Fruit fly (Drosophila melanogaster) whole organism, embryonic: ENCODE data around the gene LPCAT.
A peak's percentile ranks its signal among the peaks of the same experiment; 100 is the strongest.

Source experiments
- Bgb ChIP-seq: fragments of 200-800 bp; sonication (Bioruptor generic); IDR thresholded peaks from 2 replicates; pipeline ENCODE4 v1.3.6; 2022; ENCODE audit warnings: missing biosample characterization, missing genetic modification characterization; ENCODE audit not compliant: partially characterized antibody
- CG10267 ChIP-seq: fragments of 200-800 bp; sonication (Bioruptor generic); optimal IDR thresholded peaks from 2 replicates; lab custom pipeline; 2018; ENCODE audit warnings: missing biosample characterization, mild to moderate bottlenecking, missing genetic modification characterization, moderate library complexity
- CG10543 ChIP-seq: fragments of 200-800 bp; sonication (Bioruptor generic); optimal IDR thresholded peaks from 3 replicates; lab custom pipeline; 2017; ENCODE audit warnings: missing biosample characterization, mild to moderate bottlenecking, missing genetic modification characterization, moderate library complexity
- CG12104 ChIP-seq: fragments of 200-800 bp; sonication (Bioruptor generic); optimal IDR thresholded peaks from 3 replicates; lab custom pipeline; 2016; ENCODE audit warnings: missing biosample characterization, missing genetic modification characterization
- CG12391 ChIP-seq: fragments of 200-800 bp; sonication (Bioruptor generic); optimal IDR thresholded peaks from 3 replicates; lab custom pipeline; 2018; ENCODE audit warnings: missing biosample characterization, mild to moderate bottlenecking, missing genetic modification characterization, moderate library complexity
- CG12769 ChIP-seq: fragments of 200-800 bp; sonication (Bioruptor generic); optimal IDR thresholded peaks from 2 replicates; lab custom pipeline; 2019; ENCODE audit warnings: missing biosample characterization, mild to moderate bottlenecking, missing genetic modification characterization, moderate library complexity
- CG13287 ChIP-seq: fragments of 200-800 bp; sonication (Bioruptor generic); IDR thresholded peaks from 2 replicates; pipeline ENCODE4 v1.3.6; 2022; ENCODE audit warnings: missing biosample characterization, missing genetic modification characterization; ENCODE audit not compliant: partially characterized antibody
- CG13624 ChIP-seq: fragments of 200-800 bp; sonication (Bioruptor generic); optimal IDR thresholded peaks from 2 replicates; lab custom pipeline; 2016; ENCODE audit warnings: missing biosample characterization, missing genetic modification characterization
- CG14014 ChIP-seq: fragments of 200-800 bp; sonication (Bioruptor generic); IDR thresholded peaks from 2 replicates; pipeline ENCODE4 v1.3.6; 2022; ENCODE audit warnings: missing biosample characterization, missing genetic modification characterization
- CG14860 ChIP-seq: fragments of 200-800 bp; sonication (Bioruptor generic); IDR thresholded peaks from 3 replicates; pipeline ENCODE4 v1.3.6; 2022; ENCODE audit warnings: missing biosample characterization, missing genetic modification characterization; ENCODE audit not compliant: partially characterized antibody
- CG15514 ChIP-seq: fragments of 200-800 bp; sonication (Bioruptor generic); optimal IDR thresholded peaks from 3 replicates; lab custom pipeline; 2017; ENCODE audit warnings: missing biosample characterization, missing genetic modification characterization, mild to moderate bottlenecking, moderate library complexity, missing genetic modification reagents
- CG17359 ChIP-seq: fragments of 200-800 bp; sonication (Bioruptor generic); optimal IDR thresholded peaks from 3 replicates; lab custom pipeline; 2018; ENCODE audit warnings: missing biosample characterization, mild to moderate bottlenecking, missing genetic modification characterization, moderate library complexity
- CG18476 ChIP-seq: fragments of 200-800 bp; sonication (Bioruptor generic); optimal IDR thresholded peaks from 2 replicates; lab custom pipeline; 2016; ENCODE audit warnings: missing biosample characterization, mild to moderate bottlenecking, missing genetic modification characterization
- CG3065 ChIP-seq: fragments of 200-800 bp; sonication (Bioruptor generic); optimal IDR thresholded peaks from 2 replicates; lab custom pipeline; 2016; ENCODE audit warnings: missing biosample characterization, missing genetic modification characterization
- CG33213 ChIP-seq: fragments of 200-800 bp; sonication (Bioruptor generic); optimal IDR thresholded peaks from 3 replicates; lab custom pipeline; 2016; ENCODE audit warnings: missing biosample characterization, missing genetic modification characterization
- CG3995 ChIP-seq: fragments of 200-800 bp; sonication (Bioruptor generic); optimal IDR thresholded peaks from 3 replicates; lab custom pipeline; 2016; ENCODE audit warnings: missing biosample characterization, missing genetic modification characterization
- CG6854 ChIP-seq: fragments of 200-800 bp; sonication (Bioruptor generic); optimal IDR thresholded peaks from 3 replicates; lab custom pipeline; 2017; ENCODE audit warnings: missing biosample characterization, mild to moderate bottlenecking, missing genetic modification characterization
- CG9609 ChIP-seq: fragments of 200-800 bp; sonication (Bioruptor generic); optimal IDR thresholded peaks from 3 replicates; lab custom pipeline; 2016; ENCODE audit warnings: missing biosample characterization, missing genetic modification characterization
- CG9817 ChIP-seq: fragments of 200-800 bp; sonication (Bioruptor generic); optimal IDR thresholded peaks from 2 replicates; lab custom pipeline; 2018; ENCODE audit warnings: missing biosample characterization, mild to moderate bottlenecking, missing genetic modification characterization, moderate library complexity
- CTCF ChIP-seq: fragments of 200-800 bp; sonication (Bioruptor generic); optimal IDR thresholded peaks from 2 replicates; lab custom pipeline; 2017; ENCODE audit warnings: missing biosample characterization, mild to moderate bottlenecking, missing genetic modification characterization, moderate library complexity
- Doc3 ChIP-seq: fragments of 200-800 bp; sonication (Bioruptor generic); IDR thresholded peaks from 3 replicates; pipeline ENCODE4 v1.3.6; 2022; ENCODE audit warnings: missing biosample characterization, missing genetic modification characterization; ENCODE audit not compliant: partially characterized antibody
- E2f2 ChIP-seq: fragments of 200-800 bp; sonication (Bioruptor generic); IDR thresholded peaks from 2 replicates; pipeline ENCODE4 v1.3.6; 2022; ENCODE audit warnings: missing biosample characterization, missing genetic modification characterization
- Ets97D ChIP-seq: fragments of 200-800 bp; sonication (Bioruptor generic); optimal IDR thresholded peaks from 3 replicates; lab custom pipeline; 2016; ENCODE audit warnings: missing biosample characterization, missing genetic modification characterization
- HmgD ChIP-seq: fragments of 200-800 bp; sonication (Bioruptor generic); optimal IDR thresholded peaks from 3 replicates; lab custom pipeline; 2016; ENCODE audit warnings: missing biosample characterization, missing genetic modification characterization
- Myb ChIP-seq: fragments of 200-800 bp; sonication (Bioruptor generic); optimal IDR thresholded peaks from 2 replicates; lab custom pipeline; 2016; ENCODE audit warnings: missing biosample characterization, missing genetic modification characterization
- NC2α ChIP-seq: fragments of 200-800 bp; sonication (Bioruptor generic); optimal IDR thresholded peaks from 2 replicates; lab custom pipeline; 2016; ENCODE audit warnings: missing biosample characterization, missing genetic modification characterization
- Opbp ChIP-seq: fragments of 200-800 bp; sonication (Bioruptor generic); IDR thresholded peaks from 3 replicates; pipeline ENCODE4 v1.3.6; 2022; ENCODE audit warnings: missing biosample characterization, missing genetic modification characterization; ENCODE audit not compliant: partially characterized antibody
- Pdp1 ChIP-seq, 2 experiments: fragments of 200-800 bp; sonication (Bioruptor generic); optimal IDR thresholded peaks; 3 replicates each; lab custom pipeline; 2016; ENCODE audit warnings: missing biosample characterization in 2 of 2, missing genetic modification characterization in 2 of 2, mild to moderate bottlenecking in 1 of 2, moderate library complexity in 1 of 2
- YL-1 ChIP-seq: fragments of 200-800 bp; sonication (Bioruptor generic); optimal IDR thresholded peaks from 3 replicates; lab custom pipeline; 2017; ENCODE audit warnings: missing biosample characterization, mild to moderate bottlenecking, missing genetic modification characterization
- amos ChIP-seq: fragments of 200-800 bp; sonication (Bioruptor generic); IDR thresholded peaks from 2 replicates; pipeline ENCODE4 v1.3.6; 2022; ENCODE audit warnings: missing biosample characterization, missing genetic modification characterization; ENCODE audit not compliant: partially characterized antibody
- bbx ChIP-seq: fragments of 200-800 bp; sonication (Bioruptor generic); IDR thresholded peaks from 2 replicates; pipeline ENCODE4 v1.3.6; 2022; ENCODE audit warnings: missing biosample characterization, missing genetic modification characterization; ENCODE audit not compliant: partially characterized antibody
- bigmax ChIP-seq: fragments of 200-800 bp; sonication (Bioruptor generic); optimal IDR thresholded peaks from 2 replicates; lab custom pipeline; 2018; ENCODE audit warnings: missing biosample characterization, mild to moderate bottlenecking, missing genetic modification characterization
- crp ChIP-seq, 2 experiments: fragments of 200-800 bp; sonication (Bioruptor generic); optimal IDR thresholded peaks; 2 replicates in 1 of 2; 3 replicates in 1 of 2; lab custom pipeline; 2017; ENCODE audit warnings: missing biosample characterization in 2 of 2, missing genetic modification characterization in 2 of 2, mild to moderate bottlenecking in 1 of 2, moderate library complexity in 1 of 2
- ftz-f1 ChIP-seq: fragments of 200-800 bp; sonication (Bioruptor generic); optimal IDR thresholded peaks from 2 replicates; lab custom pipeline; 2016; ENCODE audit warnings: missing biosample characterization, missing genetic modification characterization
- fu2 ChIP-seq: fragments of 200-800 bp; sonication (Bioruptor generic); optimal IDR thresholded peaks from 2 replicates; lab custom pipeline; 2016; ENCODE audit warnings: missing biosample characterization, missing genetic modification characterization
- jing ChIP-seq: fragments of 200-800 bp; sonication (Bioruptor generic); optimal IDR thresholded peaks from 2 replicates; lab custom pipeline; 2018; ENCODE audit warnings: missing biosample characterization, mild to moderate bottlenecking, missing genetic modification characterization
- lbe ChIP-seq: fragments of 200-800 bp; sonication (Bioruptor generic); optimal IDR thresholded peaks from 2 replicates; lab custom pipeline; 2016; ENCODE audit warnings: missing biosample characterization, mild to moderate bottlenecking, missing genetic modification characterization
- lilli ChIP-seq: fragments of 200-800 bp; sonication (Bioruptor generic); optimal IDR thresholded peaks from 3 replicates; lab custom pipeline; 2016; ENCODE audit warnings: missing biosample characterization, missing genetic modification characterization
- nom ChIP-seq: fragments of 200-800 bp; sonication (Bioruptor generic); optimal IDR thresholded peaks from 2 replicates; lab custom pipeline; 2017; ENCODE audit warnings: missing biosample characterization, missing genetic modification characterization, mild to moderate bottlenecking, moderate library complexity, missing genetic modification reagents
- onecut ChIP-seq: fragments of 200-800 bp; sonication (Bioruptor generic); IDR thresholded peaks from 2 replicates; pipeline ENCODE4 v1.3.6; 2022; ENCODE audit warnings: missing biosample characterization, missing genetic modification characterization
- pros ChIP-seq: fragments of 200-800 bp; sonication (Bioruptor generic); optimal IDR thresholded peaks from 3 replicates; lab custom pipeline; 2019; ENCODE audit warnings: missing biosample characterization, mild to moderate bottlenecking, missing genetic modification characterization, moderate library complexity
- row ChIP-seq: fragments of 200-800 bp; sonication (Bioruptor generic); IDR thresholded peaks from 3 replicates; pipeline ENCODE4 v1.3.6; 2022; ENCODE audit warnings: missing biosample characterization, missing genetic modification characterization
- sens ChIP-seq: fragments of 200-800 bp; sonication (Bioruptor generic); peaks from one replicate; lab custom pipeline; 2016; ENCODE audit warnings: missing biosample characterization, missing genetic modification characterization
- sqz ChIP-seq: fragments of 200-800 bp; sonication (Bioruptor generic); optimal IDR thresholded peaks from 3 replicates; lab custom pipeline; 2018; ENCODE audit warnings: missing biosample characterization, mild to moderate bottlenecking, missing genetic modification characterization
- stwl ChIP-seq: fragments of 200-800 bp; sonication (Bioruptor generic); optimal IDR thresholded peaks from 3 replicates; lab custom pipeline; 2018; ENCODE audit warnings: missing biosample characterization, mild to moderate bottlenecking, missing genetic modification characterization, moderate library complexity
- sug ChIP-seq: fragments of 200-800 bp; optimal IDR thresholded peaks from 2 replicates; lab custom pipeline; 2019; ENCODE audit warnings: missing biosample characterization, mild to moderate bottlenecking, missing genetic modification characterization, moderate library complexity
- trem ChIP-seq: fragments of 200-800 bp; optimal IDR thresholded peaks from 3 replicates; lab custom pipeline; 2019; ENCODE audit warnings: missing biosample characterization, mild to moderate bottlenecking, missing genetic modification characterization, moderate library complexity
- z ChIP-seq: fragments of 200-800 bp; sonication (Bioruptor generic); IDR thresholded peaks from 3 replicates; pipeline ENCODE4 v1.3.6; 2022; ENCODE audit warnings: missing biosample characterization, missing genetic modification characterization

The LPCAT gene

dm6 chrX:9608727-9609419 is 29.1 kb upstream of the LPCAT start, which contains the start of the genes LysRS and Hecw:
LysRS (minus strand) TSS chrX:9608884.
Hecw (plus strand) TSS chrX:9608946.
- TF ChIP-seq bbx (no peak), CG3995 (GFP tag; lab: Kevin White, UChicago) (no peak), CG3065 (GFP tag; lab: Kevin White, UChicago) (no peak), amos (peak; percentile 49; the same call in 1 of the 2 replicates), CG9817 (no peak), CTCF (GFP tag; lab: Kevin White, UChicago) (peak; percentile 87), NC2α (GFP tag; lab: Kevin White, UChicago) (no peak), E2f2 (GFP tag; lab: Robert Waterston, UW) (peak; percentile 70), Ets97D (peak; percentile 65), HmgD (peak; percentile 8), nom (GFP tag; lab: Kevin White, UChicago) (peak; percentile 49), CG10543 (GFP tag; lab: Kevin White, UChicago) (no peak), CG14860 (GFP tag; lab: Robert Waterston, UW) (no peak), CG9609 (GFP tag; lab: Kevin White, UChicago) (no peak), sqz (GFP tag; lab: Kevin White, UChicago) (peak; percentile 92), CG6854 (GFP tag; lab: Kevin White, UChicago) (no peak), CG18476 (GFP tag; lab: Kevin White, UChicago) (no peak), lilli (GFP tag; lab: Kevin White, UChicago) (peak; percentile 24), onecut (peak; percentile 28; the same call in 1 of the 2 replicates), stwl (tag; lab: Kevin White, UChicago) (peak; percentile 48), CG17359 (tag; lab: Kevin White, UChicago) (peak; percentile 82), lbe (no peak), CG15514 (GFP tag; lab: Kevin White, UChicago) (peak; percentile 74), trem (peak; percentile 50), row (GFP tag; lab: Robert Waterston, UW) (0 out of 3 replicates have a peak, but pooled peaks have one; percentile 12), z (no peak), CG12769 (tag; lab: Kevin White, UChicago) (no peak), CG13624 (GFP tag; lab: Kevin White, UChicago) (peak; percentile 13), CG12104 (GFP tag; lab: Kevin White, UChicago) (no peak), CG14014 (GFP tag; lab: Robert Waterston, UW) (no peak), CG12391 (tag; lab: Kevin White, UChicago) (no peak), fu2 (GFP tag; lab: Kevin White, UChicago) (no peak), CG10267 (tag; lab: Kevin White, UChicago) (peak; percentile 36), Doc3 (GFP tag; lab: Robert Waterston, UW) (0 out of 3 replicates have a peak, but pooled peaks have one; percentile 16), Myb (GFP tag; lab: Kevin White, UChicago) (peak; percentile 58), Opbp (0 out of 3 replicates have a peak, but pooled peaks have one; percentile 34), CG33213 (GFP tag; lab: Kevin White, UChicago) (peak; percentile 18), Bgb (peak; percentile 40; the same call in 1 of the 2 replicates), CG13287 (GFP tag; lab: Robert Waterston, UW) (peak; percentile 31; the same call in 1 of the 2 replicates), YL-1 (peak; percentile 70), crp (GFP tag; optimal IDR thresholded peaks at IDR 0.05; lab: Kevin White, UChicago) (peak in 1 of 2 experiments; percentile 42), sug (tag; lab: Kevin White, UChicago) (peak; percentile 42), Pdp1 (GFP tag; optimal IDR thresholded peaks at IDR 0.05; lab: Kevin White, UChicago) (peak in 1 of 2 experiments; percentile 39), bigmax (GFP tag; lab: Kevin White, UChicago) (peak; percentile 97), pros (GFP tag; lab: Kevin White, UChicago) (no peak), sens (peak; percentile 34), jing (GFP tag; lab: Kevin White, UChicago) (no peak), ftz-f1 (GFP tag; lab: Kevin White, UChicago) (peak; percentile 39)
